Worm (Caenorhabditis elegans) whole organism, L4 larva: ENCODE measurements around the gene ZK185.5.

ENCODE experiments used
- aha-1 ChIP-seq: fragments of 150-350 bp; peaks from one replicate; lab custom pipeline; 2014; ENCODE audit warnings: missing biosample characterization, missing genetic modification characterization
- ceh-44 ChIP-seq: fragments of 200-800 bp; sonication (Bioruptor generic); IDR thresholded peaks from 2 replicates; pipeline ENCODE4 v1.3.6; 2022; ENCODE audit warnings: missing genetic modification reagents, missing genetic modification characterization, missing compliant biosample characterization
- unc-62 ChIP-seq, 3 experiments: fragments of 150-350 bp in 1 of 3; sonication (generic microtip); optimal IDR thresholded peaks in 2 of 3; peaks in 1 of 3; 1 replicate in 1 of 3; 2 replicates in 2 of 3; lab custom pipeline; 2014 to 2017; ENCODE audit warnings: missing biosample characterization in 3 of 3, missing genetic modification characterization in 3 of 3, missing genetic modification reagents in 3 of 3, missing genotype in 1 of 3

- TF ChIP-seq ceh-44 (GFP tag; lab: Robert Waterston, UW) (no peak), aha-1 (tag; lab: Kevin White, UChicago) (peak; percentile 53), unc-62 (GFP tag; optimal IDR thresholded peaks at IDR 0.05 in 1 of 2; lab: Kevin White, UChicago) (peak in 1 of 2 experiments; percentile 89), unc-62 (tag; optimal IDR thresholded peaks at IDR 0.05; lab: Kevin White, UChicago) (no peak)
Observed at ce11 chrIV:4576847-4577246, 31.1 kb upstream of the ZK185.5 start.
